Fruit fly (Drosophila melanogaster) whole organism, embryonic: ENCODE results near the gene bb8.

Experiments used
- ATbp ChIP-seq: fragments of 200-800 bp; sonication (Bioruptor generic); optimal IDR thresholded peaks from 2 replicates; lab custom pipeline; 2017; ENCODE audit warnings: missing biosample characterization, mild to moderate bottlenecking, missing genetic modification characterization, missing genetic modification reagents
- Ada2b ChIP-seq: fragments of 200-800 bp; sonication (Bioruptor generic); IDR thresholded peaks from 2 replicates; pipeline ENCODE4 v1.3.6; 2022; ENCODE audit warnings: missing biosample characterization, missing genetic modification characterization
- CG12299 ChIP-seq: fragments of 200-800 bp; sonication (Bioruptor generic); optimal IDR thresholded peaks from 2 replicates; lab custom pipeline; 2018; ENCODE audit warnings: missing biosample characterization, mild to moderate bottlenecking, missing genetic modification characterization
- CG14441 ChIP-seq: fragments of 200-800 bp; sonication (Bioruptor generic); IDR thresholded peaks from 2 replicates; pipeline ENCODE4 v1.3.6; 2022; ENCODE audit warnings: missing biosample characterization, missing genetic modification characterization
- CG16815 ChIP-seq: fragments of 200-800 bp; sonication (Bioruptor generic); optimal IDR thresholded peaks from 3 replicates; lab custom pipeline; 2017; ENCODE audit warnings: missing biosample characterization, mild to moderate bottlenecking, missing genetic modification characterization
- CG18262 ChIP-seq: fragments of 200-800 bp; optimal IDR thresholded peaks from 3 replicates; lab custom pipeline; 2019; ENCODE audit warnings: missing biosample characterization, mild to moderate bottlenecking, missing genetic modification characterization, moderate library complexity
- CG2199 ChIP-seq: fragments of 200-800 bp; sonication (Bioruptor generic); IDR thresholded peaks from 3 replicates; pipeline ENCODE4 v1.3.6; 2022; ENCODE audit warnings: missing biosample characterization, missing genetic modification characterization
- CG2712 ChIP-seq: fragments of 200-800 bp; optimal IDR thresholded peaks from 3 replicates; lab custom pipeline; 2019; ENCODE audit warnings: missing biosample characterization, mild to moderate bottlenecking, missing genetic modification characterization, moderate library complexity
- CG2889 ChIP-seq: fragments of 200-800 bp; sonication (Bioruptor generic); IDR thresholded peaks from 3 replicates; pipeline ENCODE4 v1.3.6; 2022; ENCODE audit warnings: missing biosample characterization, missing genetic modification characterization
- CG3407 ChIP-seq: fragments of 200-800 bp; sonication (Bioruptor generic); optimal IDR thresholded peaks from 2 replicates; lab custom pipeline; 2018; ENCODE audit warnings: missing biosample characterization, mild to moderate bottlenecking, missing genetic modification characterization
- CG42726 ChIP-seq: fragments of 200-800 bp; sonication (Bioruptor generic); IDR thresholded peaks from 2 replicates; pipeline ENCODE4 v1.3.6; 2022; ENCODE audit warnings: missing biosample characterization, missing genetic modification characterization; ENCODE audit not compliant: partially characterized antibody
- CG4404 ChIP-seq: fragments of 200-800 bp; sonication (Bioruptor generic); IDR thresholded peaks from 2 replicates; pipeline ENCODE4 v1.3.6; 2022; ENCODE audit warnings: missing biosample characterization, missing genetic modification characterization
- CG6689 ChIP-seq: fragments of 200-800 bp; sonication (Bioruptor generic); IDR thresholded peaks from 2 replicates; pipeline ENCODE4 v1.3.6; 2022; ENCODE audit warnings: missing biosample characterization, missing genetic modification characterization
- CG8290 ChIP-seq, 3 experiments: fragments of 200-800 bp; sonication (Bioruptor generic); optimal IDR thresholded peaks; 2 replicates each; lab custom pipeline; 2016 to 2019; ENCODE audit warnings: missing biosample characterization in 3 of 3, missing genetic modification characterization in 3 of 3, mild to moderate bottlenecking in 2 of 3, moderate library complexity in 1 of 3
- CG8765 ChIP-seq: fragments of 200-800 bp; sonication (Bioruptor generic); IDR thresholded peaks from 2 replicates; pipeline ENCODE4 v1.3.6; 2022; ENCODE audit warnings: missing biosample characterization, missing genetic modification characterization
- CG9437 ChIP-seq: fragments of 200-800 bp; sonication (Bioruptor generic); optimal IDR thresholded peaks from 2 replicates; lab custom pipeline; 2018; ENCODE audit warnings: missing biosample characterization, mild to moderate bottlenecking, missing genetic modification characterization
- CHES-1-like ChIP-seq: fragments of 200-800 bp; sonication (Bioruptor generic); optimal IDR thresholded peaks from 2 replicates; lab custom pipeline; 2016; ENCODE audit warnings: missing biosample characterization, missing genetic modification characterization
- E2f1 ChIP-seq: fragments of 200-800 bp; sonication (Bioruptor generic); IDR thresholded peaks from 2 replicates; pipeline ENCODE4 v1.3.6; 2022; ENCODE audit warnings: missing biosample characterization, missing genetic modification characterization
- Fer3 ChIP-seq: fragments of 200-800 bp; sonication (Bioruptor generic); optimal IDR thresholded peaks from 2 replicates; lab custom pipeline; 2018; ENCODE audit warnings: missing biosample characterization, mild to moderate bottlenecking, missing genetic modification characterization, moderate library complexity
- H15 ChIP-seq: fragments of 200-800 bp; sonication (Bioruptor generic); IDR thresholded peaks from 3 replicates; pipeline ENCODE4 v1.3.6; 2022; ENCODE audit warnings: missing biosample characterization, missing genetic modification characterization
- Hr39 ChIP-seq: fragments of >200 bp; optimal IDR thresholded peaks from 2 replicates; lab custom pipeline; 2017
- Mad ChIP-seq: fragments of 200-800 bp; sonication (Bioruptor generic); optimal IDR thresholded peaks from 2 replicates; lab custom pipeline; 2016; ENCODE audit warnings: missing biosample characterization, missing genetic modification characterization
- Mes4 ChIP-seq: fragments of 200-800 bp; sonication (Bioruptor generic); optimal IDR thresholded peaks from 2 replicates; lab custom pipeline; 2016; ENCODE audit warnings: missing biosample characterization, missing genetic modification characterization
- Nf-YA ChIP-seq: fragments of 200-800 bp; sonication (Bioruptor generic); IDR thresholded peaks from 2 replicates; pipeline ENCODE4 v1.3.6; 2022; ENCODE audit warnings: missing biosample characterization, missing genetic modification characterization
- Oli ChIP-seq: fragments of 200-800 bp; sonication (Bioruptor generic); optimal IDR thresholded peaks from 2 replicates; lab custom pipeline; 2018; ENCODE audit warnings: missing biosample characterization, mild to moderate bottlenecking, missing genetic modification characterization, moderate library complexity
- Vsx1 ChIP-seq: fragments of 200-800 bp; sonication (Bioruptor generic); optimal IDR thresholded peaks from 2 replicates; lab custom pipeline; 2017; ENCODE audit warnings: missing biosample characterization, mild to moderate bottlenecking, missing genetic modification characterization, missing genetic modification reagents
- ab ChIP-seq: fragments of 200-800 bp; sonication (Bioruptor generic); optimal IDR thresholded peaks from 2 replicates; lab custom pipeline; 2016; ENCODE audit warnings: missing biosample characterization, missing genetic modification characterization
- caup ChIP-seq: fragments of 200-800 bp; sonication (Bioruptor generic); optimal IDR thresholded peaks from 3 replicates; lab custom pipeline; 2017; ENCODE audit warnings: missing biosample characterization, mild to moderate bottlenecking, missing genetic modification characterization, moderate library complexity; ENCODE audit not compliant: severe bottlenecking
- chif ChIP-seq, 2 experiments: fragments of 200-800 bp; sonication (Bioruptor generic); optimal IDR thresholded peaks; 3 replicates each; lab custom pipeline; 2016; ENCODE audit warnings: missing biosample characterization in 2 of 2, missing genetic modification characterization in 2 of 2
- cwo ChIP-seq: fragments of 200-800 bp; sonication (Bioruptor generic); optimal IDR thresholded peaks from 3 replicates; lab custom pipeline; 2017; ENCODE audit warnings: missing biosample characterization, missing genetic modification characterization, mild to moderate bottlenecking, moderate library complexity, missing genetic modification reagents
- dati ChIP-seq: fragments of 200-800 bp; sonication (Bioruptor generic); IDR thresholded peaks from 2 replicates; pipeline ENCODE4 v1.3.6; 2022; ENCODE audit warnings: missing biosample characterization, missing genetic modification characterization
- dm ChIP-seq: fragments of 200-800 bp; sonication (Bioruptor generic); optimal IDR thresholded peaks from 3 replicates; lab custom pipeline; 2016; ENCODE audit warnings: missing biosample characterization, missing genetic modification characterization
- dmrt99B ChIP-seq: fragments of 200-800 bp; sonication (Bioruptor generic); optimal IDR thresholded peaks from 2 replicates; lab custom pipeline; 2018; ENCODE audit warnings: missing biosample characterization, mild to moderate bottlenecking, missing genetic modification characterization, moderate library complexity
- gsb ChIP-seq: fragments of 200-800 bp; sonication (Bioruptor generic); IDR thresholded peaks from 2 replicates; pipeline ENCODE4 v1.3.6; 2022; ENCODE audit warnings: missing biosample characterization, missing genetic modification characterization
- hb ChIP-seq: fragments of 200-800 bp; sonication (Bioruptor generic); IDR thresholded peaks from 3 replicates; pipeline ENCODE4 v1.3.6; 2022; ENCODE audit warnings: missing biosample characterization, missing genetic modification characterization; ENCODE audit not compliant: partially characterized antibody
- insv ChIP-seq, 2 experiments: fragments of 200-800 bp; sonication (Bioruptor generic); optimal IDR thresholded peaks; 3 replicates each; lab custom pipeline; 2016 to 2018; ENCODE audit warnings: missing biosample characterization in 2 of 2, missing genetic modification characterization in 2 of 2
- lbe ChIP-seq: fragments of 200-800 bp; sonication (Bioruptor generic); optimal IDR thresholded peaks from 2 replicates; lab custom pipeline; 2016; ENCODE audit warnings: missing biosample characterization, mild to moderate bottlenecking, missing genetic modification characterization
- lmd ChIP-seq: fragments of 200-800 bp; sonication (Bioruptor generic); IDR thresholded peaks from 2 replicates; pipeline ENCODE4 v1.3.6; 2022; ENCODE audit warnings: missing biosample characterization, missing genetic modification characterization
- oc ChIP-seq: fragments of 200-800 bp; sonication (Bioruptor generic); optimal IDR thresholded peaks from 2 replicates; lab custom pipeline; 2018; ENCODE audit warnings: missing biosample characterization, mild to moderate bottlenecking, missing genetic modification characterization, moderate library complexity
- pho ChIP-seq: fragments of 200-800 bp; sonication (Bioruptor generic); optimal IDR thresholded peaks from 2 replicates; lab custom pipeline; 2016; ENCODE audit warnings: missing biosample characterization, missing genetic modification characterization
- prd ChIP-seq, 3 experiments: fragments of >200 bp in 2 of 3; fragments of 200-800 bp in 1 of 3; sonication (Bioruptor generic) in 1 of 3; optimal IDR thresholded peaks in 2 of 3; IDR thresholded peaks in 1 of 3; 2 replicates in 2 of 3; 3 replicates in 1 of 3; pipeline versions ENCODE4 v1.3.6 to Lab custom; 2017 to 2022; ENCODE audit warnings: missing biosample characterization in 1 of 3, missing genetic modification characterization in 1 of 3
- pum ChIP-seq: fragments of 200-800 bp; sonication (Bioruptor generic); optimal IDR thresholded peaks from 2 replicates; lab custom pipeline; 2016; ENCODE audit warnings: missing biosample characterization, missing genetic modification characterization
- sc ChIP-seq, 3 experiments: fragments of >200 bp in 2 of 3; fragments of 200-800 bp in 1 of 3; sonication (Bioruptor generic) in 1 of 3; optimal IDR thresholded peaks; 2 replicates in 2 of 3; 3 replicates in 1 of 3; lab custom pipeline; 2017; ENCODE audit warnings: mild to moderate bottlenecking in 1 of 3, missing biosample characterization in 1 of 3, missing genetic modification characterization in 1 of 3, missing genetic modification reagents in 1 of 3
- schlank ChIP-seq: fragments of 200-800 bp; sonication (Bioruptor generic); optimal IDR thresholded peaks from 2 replicates; lab custom pipeline; 2018; ENCODE audit warnings: missing biosample characterization, mild to moderate bottlenecking, missing genetic modification characterization
- sima ChIP-seq: fragments of 200-800 bp; sonication (Bioruptor generic); optimal IDR thresholded peaks from 2 replicates; lab custom pipeline; 2016; ENCODE audit warnings: missing biosample characterization, missing genetic modification characterization
- sr ChIP-seq: fragments of 200-800 bp; sonication (Bioruptor generic); IDR thresholded peaks from 3 replicates; pipeline ENCODE4 v1.3.6; 2022; ENCODE audit warnings: missing biosample characterization, missing genetic modification characterization
- tin ChIP-seq: fragments of 200-800 bp; sonication (Bioruptor generic); optimal IDR thresholded peaks from 3 replicates; lab custom pipeline; 2016; ENCODE audit warnings: missing biosample characterization, missing genetic modification characterization
- tna ChIP-seq: fragments of 200-800 bp; sonication (Bioruptor generic); IDR thresholded peaks from 2 replicates; pipeline ENCODE4 v1.3.6; 2022; ENCODE audit warnings: missing biosample characterization, missing genetic modification characterization; ENCODE audit not compliant: partially characterized antibody

Gene bb8

dm6 chr3R:23300091-23300918 is 10.3 kb upstream of the bb8 start (continued):
- TF ChIP-seq sc (optimal IDR thresholded peaks at IDR 0.05; lab: Kevin White, UChicago) (no peak), sc (GFP tag; optimal IDR thresholded peaks at IDR 0.05; lab: Kevin White, UChicago) (peak; percentile 34), CG8765 (peak; percentile 74), Fer3 (tag; lab: Kevin White, UChicago) (no peak), CHES-1-like (GFP tag; lab: Kevin White, UChicago) (peak; percentile 3), dmrt99B (tag; lab: Kevin White, UChicago) (no peak), CG2199 (GFP tag; lab: Robert Waterston, UW) (0 out of 3 replicates have a peak, but pooled peaks have one; percentile 13), CG3407 (no peak), hb (GFP tag; lab: Robert Waterston, UW) (no peak), dm (GFP tag; lab: Kevin White, UChicago) (peak; percentile 24), CG4404 (GFP tag; lab: Robert Waterston, UW) (peak; percentile 55; the same call in 1 of the 2 replicates), CG8290 (GFP tag; optimal IDR thresholded peaks at IDR 0.05; lab: Kevin White, UChicago) (no peak), CG8290 (tag; optimal IDR thresholded peaks at IDR 0.05; lab: Kevin White, UChicago) (no peak), schlank (tag; lab: Kevin White, UChicago) (no peak), Nf-YA (GFP tag; lab: Robert Waterston, UW) (no peak), Mad (GFP tag; lab: Kevin White, UChicago) (no peak), CG14441 (GFP tag; lab: Robert Waterston, UW) (no peak), CG2712 (peak; percentile 63), CG16815 (GFP tag; lab: Kevin White, UChicago) (peak; percentile 70), ATbp (GFP tag; lab: Kevin White, UChicago) (peak; percentile 20), tin (GFP tag; lab: Kevin White, UChicago) (no peak), prd (optimal IDR thresholded peaks at IDR 0.05; lab: Kevin White, UChicago) (no peak), prd (GFP tag; IDR thresholded peaks at IDR 0.05; lab: Robert Waterston, UW) (peak; percentile 48; the same call in 2 of the 3 replicates), tna (GFP tag; lab: Robert Waterston, UW) (no peak), E2f1 (GFP tag; lab: Robert Waterston, UW) (no peak), dati (no peak), Mes4 (peak; percentile 41), sima (GFP tag; lab: Kevin White, UChicago) (no peak), lbe (no peak), CG9437 (GFP tag; lab: Kevin White, UChicago) (peak; percentile 24), Hr39 (no peak), pho (GFP tag; lab: Kevin White, UChicago) (no peak), ab (no peak), oc (tag; lab: Kevin White, UChicago) (peak; percentile 16), lmd (GFP tag; lab: Robert Waterston, UW) (peak; percentile 18; the same call in 1 of the 2 replicates), Oli (tag; lab: Kevin White, UChicago) (peak; percentile 32), sr (GFP tag; lab: Robert Waterston, UW) (no peak), CG6689 (GFP tag; lab: Robert Waterston, UW) (0 out of 2 replicates have a peak, but pooled peaks have one; percentile 18), caup (GFP tag; lab: Kevin White, UChicago) (no peak), CG2889 (GFP tag; lab: Robert Waterston, UW) (no peak), cwo (no peak), CG12299 (tag; lab: Kevin White, UChicago) (no peak), Ada2b (GFP tag; lab: Robert Waterston, UW) (no peak), H15 (GFP tag; lab: Robert Waterston, UW) (no peak), CG18262 (tag; lab: Kevin White, UChicago) (peak; percentile 60), insv (GFP tag; optimal IDR thresholded peaks at IDR 0.05; lab: Kevin White, UChicago) (no peak), chif (GFP tag; optimal IDR thresholded peaks at IDR 0.05; lab: Kevin White, UChicago) (peak; percentile 38 to 75), CG42726 (GFP tag; lab: Robert Waterston, UW) (no peak), gsb (no peak), pum (GFP tag; lab: Kevin White, UChicago) (peak; percentile 5), Vsx1 (GFP tag; lab: Kevin White, UChicago) (no peak)
